Fruit fly (Drosophila melanogaster) whole organism, embryonic: ENCODE measurements around the gene Cyp313a1.

Source experiments
- Aef1 ChIP-seq: fragments of 200-800 bp; sonication (Bioruptor generic); IDR thresholded peaks from 3 replicates; pipeline ENCODE4 v1.3.6; 2022; ENCODE audit warnings: missing biosample characterization, missing genetic modification characterization
- BtbVII ChIP-seq: fragments of 200-800 bp; sonication (Bioruptor generic); optimal IDR thresholded peaks from 3 replicates; lab custom pipeline; 2017; ENCODE audit warnings: missing biosample characterization, mild to moderate bottlenecking, missing genetic modification characterization
- CG10147 ChIP-seq: fragments of 200-800 bp; sonication (Bioruptor generic); optimal IDR thresholded peaks from 2 replicates; lab custom pipeline; 2019; ENCODE audit warnings: missing biosample characterization, mild to moderate bottlenecking, missing genetic modification characterization, moderate library complexity
- CG10321 ChIP-seq: fragments of 200-800 bp; sonication (Bioruptor generic); IDR thresholded peaks from 2 replicates; pipeline ENCODE4 v1.3.6; 2022; ENCODE audit warnings: missing biosample characterization, missing genetic modification characterization
- CG11695 ChIP-seq: fragments of 200-800 bp; sonication (Bioruptor generic); IDR thresholded peaks from 3 replicates; pipeline ENCODE4 v1.3.6; 2022; ENCODE audit warnings: missing biosample characterization, missing genetic modification characterization
- CG11723 ChIP-seq: fragments of 200-800 bp; sonication (Bioruptor generic); optimal IDR thresholded peaks from 2 replicates; lab custom pipeline; 2017; ENCODE audit warnings: missing biosample characterization, mild to moderate bottlenecking, missing genetic modification characterization
- CG1603 ChIP-seq: fragments of 200-800 bp; sonication (Bioruptor generic); optimal IDR thresholded peaks from 2 replicates; lab custom pipeline; 2019; ENCODE audit warnings: missing biosample characterization, mild to moderate bottlenecking, missing genetic modification characterization, moderate library complexity
- CG17361 ChIP-seq: fragments of 200-800 bp; sonication (Bioruptor generic); IDR thresholded peaks from 3 replicates; pipeline ENCODE4 v1.3.6; 2022; ENCODE audit warnings: missing biosample characterization, missing genetic modification characterization
- CG31224 ChIP-seq: fragments of 200-800 bp; sonication (Bioruptor generic); IDR thresholded peaks from 2 replicates; pipeline ENCODE4 v1.3.6; 2022; ENCODE audit warnings: missing biosample characterization, missing genetic modification characterization
- CG31365 ChIP-seq: fragments of 200-800 bp; sonication (Bioruptor generic); optimal IDR thresholded peaks from 2 replicates; lab custom pipeline; 2018; ENCODE audit warnings: missing biosample characterization, mild to moderate bottlenecking, missing genetic modification characterization
- CG32532 ChIP-seq: fragments of 200-800 bp; sonication (Bioruptor generic); IDR thresholded peaks from 2 replicates; pipeline ENCODE4 v1.3.6; 2022; ENCODE audit warnings: missing biosample characterization, missing genetic modification characterization
- CG6254 ChIP-seq: fragments of 200-800 bp; sonication (Bioruptor generic); optimal IDR thresholded peaks from 3 replicates; lab custom pipeline; 2017; ENCODE audit warnings: mild to moderate bottlenecking, missing biosample characterization, missing genetic modification reagents, missing genetic modification characterization
- CG6765 ChIP-seq: fragments of 200-800 bp; sonication (Bioruptor generic); optimal IDR thresholded peaks from 3 replicates; lab custom pipeline; 2017; ENCODE audit warnings: missing biosample characterization, mild to moderate bottlenecking, missing genetic modification characterization
- CG6813 ChIP-seq: fragments of 200-800 bp; sonication (Bioruptor generic); optimal IDR thresholded peaks from 2 replicates; lab custom pipeline; 2017; ENCODE audit warnings: missing biosample characterization, missing genetic modification characterization, mild to moderate bottlenecking, moderate library complexity, missing genetic modification reagents
- CG7839 ChIP-seq: fragments of 200-800 bp; sonication (Bioruptor generic); optimal IDR thresholded peaks from 3 replicates; lab custom pipeline; 2018; ENCODE audit warnings: missing biosample characterization, mild to moderate bottlenecking, missing genetic modification characterization, moderate library complexity
- CG8944 ChIP-seq: fragments of 200-800 bp; sonication (Bioruptor generic); optimal IDR thresholded peaks from 3 replicates; lab custom pipeline; 2016; ENCODE audit warnings: missing biosample characterization, missing genetic modification characterization
- CG9876 ChIP-seq: fragments of 200-800 bp; sonication (Bioruptor generic); optimal IDR thresholded peaks from 2 replicates; lab custom pipeline; 2016; ENCODE audit warnings: missing biosample characterization, missing genetic modification characterization
- CHES-1-like ChIP-seq: fragments of 200-800 bp; sonication (Bioruptor generic); optimal IDR thresholded peaks from 2 replicates; lab custom pipeline; 2016; ENCODE audit warnings: missing biosample characterization, missing genetic modification characterization
- Dp ChIP-seq: fragments of 200-800 bp; sonication (Bioruptor generic); optimal IDR thresholded peaks from 2 replicates; lab custom pipeline; 2018; ENCODE audit warnings: missing biosample characterization, mild to moderate bottlenecking, missing genetic modification characterization, moderate library complexity
- E2f2 ChIP-seq: fragments of 200-800 bp; sonication (Bioruptor generic); IDR thresholded peaks from 2 replicates; pipeline ENCODE4 v1.3.6; 2022; ENCODE audit warnings: missing biosample characterization, missing genetic modification characterization
- Fer3 ChIP-seq: fragments of 200-800 bp; sonication (Bioruptor generic); optimal IDR thresholded peaks from 2 replicates; lab custom pipeline; 2018; ENCODE audit warnings: missing biosample characterization, mild to moderate bottlenecking, missing genetic modification characterization, moderate library complexity
- H15 ChIP-seq: fragments of 200-800 bp; sonication (Bioruptor generic); IDR thresholded peaks from 3 replicates; pipeline ENCODE4 v1.3.6; 2022; ENCODE audit warnings: missing biosample characterization, missing genetic modification characterization
- HLH4C ChIP-seq: fragments of 200-800 bp; sonication (Bioruptor generic); IDR thresholded peaks from 3 replicates; pipeline ENCODE4 v1.3.6; 2022; ENCODE audit warnings: missing biosample characterization, missing genetic modification characterization; ENCODE audit not compliant: partially characterized antibody
- Hr51 ChIP-seq, 2 experiments: fragments of 200-800 bp; sonication (Bioruptor generic); optimal IDR thresholded peaks; 2 replicates in 1 of 2; 3 replicates in 1 of 2; lab custom pipeline; 2016 to 2018; ENCODE audit warnings: missing biosample characterization in 2 of 2, missing genetic modification characterization in 2 of 2, mild to moderate bottlenecking in 1 of 2, moderate library complexity in 1 of 2
- MBD-R2 ChIP-seq: fragments of 200-800 bp; sonication (Bioruptor generic); IDR thresholded peaks from 2 replicates; pipeline ENCODE4 v1.3.6; 2022; ENCODE audit warnings: missing biosample characterization, missing genetic modification characterization
- Nf-YB ChIP-seq: fragments of 200-800 bp; sonication (Bioruptor generic); optimal IDR thresholded peaks from 3 replicates; lab custom pipeline; 2019; ENCODE audit warnings: missing biosample characterization, mild to moderate bottlenecking, missing genetic modification characterization, moderate library complexity
- Ravus ChIP-seq: fragments of 200-800 bp; sonication (Bioruptor generic); IDR thresholded peaks from 2 replicates; pipeline ENCODE4 v1.3.6; 2022; ENCODE audit warnings: missing biosample characterization, missing genetic modification characterization
- Sin3A ChIP-seq: fragments of >200 bp; optimal IDR thresholded peaks from 2 replicates; lab custom pipeline; 2018
- TFAM ChIP-seq: fragments of 200-800 bp; sonication (Bioruptor generic); optimal IDR thresholded peaks from 2 replicates; lab custom pipeline; 2017; ENCODE audit warnings: missing biosample characterization, missing genetic modification characterization, inconsistent platforms
- Taf1 ChIP-seq: fragments of 200-800 bp; sonication (Bioruptor generic); IDR thresholded peaks from 2 replicates; pipeline ENCODE4 v1.3.6; 2022; ENCODE audit warnings: missing biosample characterization, missing genetic modification characterization
- Xbp1 ChIP-seq: fragments of 200-800 bp; sonication (Bioruptor generic); optimal IDR thresholded peaks from 3 replicates; lab custom pipeline; 2016; ENCODE audit warnings: missing biosample characterization, mild to moderate bottlenecking, missing genetic modification characterization
- YL-1 ChIP-seq: fragments of 200-800 bp; sonication (Bioruptor generic); optimal IDR thresholded peaks from 3 replicates; lab custom pipeline; 2017; ENCODE audit warnings: missing biosample characterization, mild to moderate bottlenecking, missing genetic modification characterization
- bbx ChIP-seq: fragments of 200-800 bp; sonication (Bioruptor generic); IDR thresholded peaks from 2 replicates; pipeline ENCODE4 v1.3.6; 2022; ENCODE audit warnings: missing biosample characterization, missing genetic modification characterization; ENCODE audit not compliant: partially characterized antibody
- cad ChIP-seq: fragments of >200 bp; optimal IDR thresholded peaks from 2 replicates; lab custom pipeline; 2017; ENCODE audit warnings: missing biosample characterization, missing genetic modification characterization
- danr ChIP-seq: fragments of 200-800 bp; sonication (Bioruptor generic); IDR thresholded peaks from 2 replicates; pipeline ENCODE4 v1.3.6; 2022; ENCODE audit warnings: missing biosample characterization, missing genetic modification characterization
- dmrt11E ChIP-seq: fragments of 200-800 bp; sonication (Bioruptor generic); optimal IDR thresholded peaks from 3 replicates; lab custom pipeline; 2018; ENCODE audit warnings: missing biosample characterization, mild to moderate bottlenecking, missing genetic modification characterization, moderate library complexity
- dysf ChIP-seq: fragments of 200-800 bp; sonication (Bioruptor generic); IDR thresholded peaks from 3 replicates; pipeline ENCODE4 v1.3.6; 2022; ENCODE audit warnings: missing biosample characterization, missing genetic modification characterization
- fd102C ChIP-seq: fragments of 200-800 bp; sonication (Bioruptor generic); optimal IDR thresholded peaks from 2 replicates; lab custom pipeline; 2018; ENCODE audit warnings: missing biosample characterization, mild to moderate bottlenecking, missing genetic modification characterization, moderate library complexity
- fd64A ChIP-seq: fragments of 200-800 bp; sonication (Bioruptor generic); optimal IDR thresholded peaks from 3 replicates; lab custom pipeline; 2018; ENCODE audit warnings: missing biosample characterization, mild to moderate bottlenecking, missing genetic modification characterization
- fru ChIP-seq: fragments of >200 bp; optimal IDR thresholded peaks from 2 replicates; lab custom pipeline; 2017
- lbe ChIP-seq: fragments of 200-800 bp; sonication (Bioruptor generic); optimal IDR thresholded peaks from 2 replicates; lab custom pipeline; 2016; ENCODE audit warnings: missing biosample characterization, mild to moderate bottlenecking, missing genetic modification characterization
- lmd ChIP-seq: fragments of 200-800 bp; sonication (Bioruptor generic); IDR thresholded peaks from 2 replicates; pipeline ENCODE4 v1.3.6; 2022; ENCODE audit warnings: missing biosample characterization, missing genetic modification characterization
- mirr ChIP-seq: fragments of 200-800 bp; sonication (Bioruptor generic); optimal IDR thresholded peaks from 3 replicates; lab custom pipeline; 2018; ENCODE audit warnings: missing biosample characterization, mild to moderate bottlenecking, missing genetic modification characterization
- nerfin-1 ChIP-seq: fragments of 200-800 bp; sonication (Bioruptor generic); optimal IDR thresholded peaks from 3 replicates; lab custom pipeline; 2019; ENCODE audit warnings: missing biosample characterization, mild to moderate bottlenecking, missing genetic modification characterization, moderate library complexity
- otp ChIP-seq: fragments of 200-800 bp; sonication (Bioruptor generic); IDR thresholded peaks from 3 replicates; pipeline ENCODE4, ENCODE4 v1.3.6; 2022; ENCODE audit warnings: missing biosample characterization, missing genetic modification characterization
- psq ChIP-seq: fragments of 200-800 bp; sonication (Bioruptor generic); optimal IDR thresholded peaks from 2 replicates; lab custom pipeline; 2017; ENCODE audit warnings: missing biosample characterization, missing genetic modification characterization
- rib ChIP-seq: fragments of 200-800 bp; sonication (Bioruptor generic); IDR thresholded peaks from 2 replicates; pipeline ENCODE4 v1.3.6; 2022; ENCODE audit warnings: missing biosample characterization, missing genetic modification characterization
- shn ChIP-seq: fragments of 200-800 bp; sonication (Bioruptor generic); optimal IDR thresholded peaks from 3 replicates; lab custom pipeline; 2016; ENCODE audit warnings: missing biosample characterization, missing genetic modification characterization
- sob ChIP-seq: fragments of 200-800 bp; sonication (Bioruptor generic); IDR thresholded peaks from 2 replicates; pipeline ENCODE4 v1.3.6; 2022; ENCODE audit warnings: missing biosample characterization, missing genetic modification characterization
- sqz ChIP-seq: fragments of 200-800 bp; sonication (Bioruptor generic); optimal IDR thresholded peaks from 3 replicates; lab custom pipeline; 2018; ENCODE audit warnings: missing biosample characterization, mild to moderate bottlenecking, missing genetic modification characterization
- tgo ChIP-seq: fragments of 200-800 bp; sonication (Bioruptor generic); IDR thresholded peaks from 3 replicates; pipeline ENCODE4 v1.3.6; 2022; ENCODE audit warnings: missing biosample characterization, missing genetic modification characterization

Cyp313a1 gene

dm6 chr3R:14473574-14473973 lies 47.3 kb upstream of the Cyp313a1 start (continued):
- TF ChIP-seq Sin3A (no peak), MBD-R2 (peak; percentile 37; the same call in 1 of the 2 replicates), E2f2 (peak; percentile 29; the same call in 1 of the 2 replicates), Fer3 (peak; percentile 46), rib (GFP tag; lab: Robert Waterston, UW) (0 out of 2 replicates have a peak, but pooled peaks have one; percentile 22), CG1603 (tag; lab: Kevin White, UChicago) (peak; percentile 68), CG32532 (GFP tag; lab: Robert Waterston, UW) (peak; percentile 83), CG17361 (GFP tag; lab: Robert Waterston, UW) (peak; percentile 47; the same call in 1 of the 3 replicates), CG11723 (no peak), H15 (GFP tag; lab: Robert Waterston, UW) (peak; percentile 32; the same call in 1 of the 3 replicates), CG31365 (tag; lab: Kevin White, UChicago) (no peak), fru (lab: Kevin White, UChicago) (no peak), mirr (GFP tag; lab: Kevin White, UChicago) (no peak), dmrt11E (tag; lab: Kevin White, UChicago) (peak; percentile 3), sob (GFP tag; lab: Robert Waterston, UW) (peak; percentile 44; the same call in 1 of the 2 replicates), TFAM (GFP tag; lab: Kevin White, UChicago) (no peak), dysf (GFP tag; lab: Robert Waterston, UW) (peak; percentile 69), Xbp1 (GFP tag; lab: Kevin White, UChicago) (peak; percentile 59), CG6813 (no peak), CHES-1-like (GFP tag; lab: Kevin White, UChicago) (peak; percentile 36), lbe (no peak), tgo (GFP tag; lab: Robert Waterston, UW) (0 out of 3 replicates have a peak, but pooled peaks have one; percentile 27), Taf1 (GFP tag; lab: Robert Waterston, UW) (peak; percentile 51; the same call in 1 of the 2 replicates), CG8944 (GFP tag; lab: Kevin White, UChicago) (no peak), shn (peak; percentile 46), sqz (no peak), bbx (GFP tag; lab: Robert Waterston, UW) (no peak), CG31224 (GFP tag; lab: Robert Waterston, UW) (peak; percentile 55; the same call in 1 of the 2 replicates), HLH4C (GFP tag; lab: Robert Waterston, UW) (no peak), danr (GFP tag; lab: Robert Waterston, UW) (0 out of 2 replicates have a peak, but pooled peaks have one; percentile 22), CG11695 (GFP tag; lab: Robert Waterston, UW) (peak; percentile 69; the same call in 2 of the 3 replicates), BtbVII (GFP tag; lab: Kevin White, UChicago) (peak; percentile 38), CG7839 (tag; lab: Kevin White, UChicago) (peak; percentile 59), Dp (GFP tag; lab: Kevin White, UChicago) (no peak), Nf-YB (GFP tag; lab: Kevin White, UChicago) (peak; percentile 26), CG6765 (no peak), CG6254 (GFP tag; lab: Kevin White, UChicago) (peak; percentile 34), nerfin-1 (no peak), fd64A (GFP tag; lab: Kevin White, UChicago) (no peak), CG9876 (peak; percentile 28), CG10147 (GFP tag; lab: Kevin White, UChicago) (peak; percentile 32), Ravus (no peak), fd102C (GFP tag; lab: Kevin White, UChicago) (no peak), otp (GFP tag; lab: Robert Waterston, UW) (peak; percentile 16; the same call in 1 of the 3 replicates), psq (GFP tag; lab: Kevin White, UChicago) (no peak), YL-1 (GFP tag; lab: Kevin White, UChicago) (no peak), CG10321 (no peak), lmd (GFP tag; lab: Robert Waterston, UW) (peak; percentile 38; the same call in 1 of the 2 replicates), Aef1 (GFP tag; lab: Robert Waterston, UW) (0 out of 3 replicates have a peak, but pooled peaks have one; percentile 22), Hr51 (GFP tag; optimal IDR thresholded peaks at IDR 0.05; lab: Kevin White, UChicago) (peak; percentile 20 to 49), cad (GFP tag; lab: Kevin White, UChicago) (no peak)
